Worm (Caenorhabditis elegans): ENCODE results near the gene ulp-3.

DNA sequence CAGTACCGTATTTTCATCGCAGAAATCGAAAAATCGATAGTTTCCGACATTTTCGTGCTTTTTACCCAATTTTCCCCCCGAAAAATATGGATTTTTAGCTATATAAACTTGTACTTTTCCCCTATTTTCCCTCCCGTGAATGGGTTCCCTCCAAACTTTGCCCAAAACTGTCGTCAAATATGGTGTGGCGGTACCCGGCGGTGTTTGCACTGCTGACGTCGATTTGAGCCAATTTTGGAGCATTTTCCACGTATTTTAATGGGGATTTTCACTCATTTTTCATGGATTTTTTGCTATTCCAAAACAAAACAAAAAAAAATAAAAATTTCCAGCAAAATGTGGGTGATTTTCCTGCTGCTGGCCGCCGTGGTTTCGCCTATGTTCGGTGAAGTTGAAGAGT lies 9.9 kb downstream of the ulp-3 start, which contains the start of gene Y76B12C.3:
- TF ChIP-seq cog-1 (tag; optimal IDR thresholded peaks at IDR 0.05) (no peak), ztf-23 (GFP tag; IDR thresholded peaks at IDR 0.05) (no peak)
